Fruit fly (Drosophila melanogaster): ENCODE data around the gene Mpp6.
A peak's percentile ranks its signal among the peaks of the same experiment; 100 is the strongest.

The Mpp6 gene

dm6 chr2L:21156156-21157040, at the start of gene Mpp6, which contains the start of gene E2f2 (continued):
- peak; percentile 49; the same call in 1 of the 3 replicates for TF ChIP-seq CG11560 (tag; IDR thresholded peaks at IDR 0.05)
- TF ChIP-seq CG6689 (GFP tag; IDR thresholded peaks at IDR 0.05) = 0 out of 2 replicates have a peak, but pooled peaks have one; percentile 20
- peak; percentile 8 for TF ChIP-seq Hmr (GFP tag; optimal IDR thresholded peaks at IDR 0.05)
- peak; percentile 23 for TF ChIP-seq CG1602 (GFP tag; optimal IDR thresholded peaks at IDR 0.05)
- TF ChIP-seq CG33213 (GFP tag; optimal IDR thresholded peaks at IDR 0.05) = no peak
- no peak for TF ChIP-seq CG2875 (GFP tag; optimal IDR thresholded peaks at IDR 0.05)
- peak; percentile 23 for TF ChIP-seq Mad (GFP tag; optimal IDR thresholded peaks at IDR 0.05)
- TF ChIP-seq CG2116 (GFP tag; optimal IDR thresholded peaks at IDR 0.05) = peak; percentile 62
- TF ChIP-seq Atf6 (GFP tag; IDR thresholded peaks at IDR 0.05) = 0 out of 2 replicates have a peak, but pooled peaks have one; percentile 23
- no peak for TF ChIP-seq dati (GFP tag; IDR thresholded peaks at IDR 0.05)
- no peak for TF ChIP-seq da (GFP tag; optimal IDR thresholded peaks at IDR 0.05)
- TF ChIP-seq mam (GFP tag; optimal IDR thresholded peaks at IDR 0.05) = peak; percentile 58
- TF ChIP-seq insv (GFP tag; optimal IDR thresholded peaks at IDR 0.05) = no peak
- TF ChIP-seq crp (GFP tag; optimal IDR thresholded peaks at IDR 0.05) = peak in 1 of 2 experiments; percentile 24
- TF ChIP-seq HLH4C (GFP tag; IDR thresholded peaks at IDR 0.05; ENCODE audit: partially characterized antibody) = peak; percentile 77
- peak; percentile 78 for TF ChIP-seq inv (GFP tag; IDR thresholded peaks at IDR 0.05; ENCODE audit: partially characterized antibody)
- no peak for TF ChIP-seq nerfin-1 (tag; optimal IDR thresholded peaks at IDR 0.05)
- peak; percentile 41 for TF ChIP-seq pho (GFP tag; optimal IDR thresholded peaks at IDR 0.05)
- TF ChIP-seq Bgb (GFP tag; IDR thresholded peaks at IDR 0.05; ENCODE audit: partially characterized antibody) = peak; percentile 89
- TF ChIP-seq Xbp1 (GFP tag; optimal IDR thresholded peaks at IDR 0.05) = peak; percentile 22
- TF ChIP-seq bab2 (GFP tag; optimal IDR thresholded peaks at IDR 0.05) = peak; percentile 18
- TF ChIP-seq CG8359 (GFP tag; optimal IDR thresholded peaks at IDR 0.05; ENCODE audit: borderline replicate concordance) = no peak
- TF ChIP-seq zen (tag; optimal IDR thresholded peaks at IDR 0.05) = no peak
- no peak for TF ChIP-seq CG8478 (optimal IDR thresholded peaks at IDR 0.05)
- TF ChIP-seq CG34224 (GFP tag; IDR thresholded peaks at IDR 0.05; ENCODE audit: partially characterized antibody) = peak; percentile 68
- TF ChIP-seq mirr (GFP tag; optimal IDR thresholded peaks at IDR 0.05) = no peak
- peak; percentile 24 for TF ChIP-seq Hsf (GFP tag; optimal IDR thresholded peaks at IDR 0.05)
- TF ChIP-seq MTF-1 (GFP tag; optimal IDR thresholded peaks at IDR 0.05; ENCODE audit: borderline replicate concordance) = no peak
- peak; percentile 60 for TF ChIP-seq CG1603 (tag; optimal IDR thresholded peaks at IDR 0.05)
- TF ChIP-seq ewg (GFP tag; optimal IDR thresholded peaks at IDR 0.05) = peak; percentile 93
- TF ChIP-seq CG11085 (GFP tag; IDR thresholded peaks at IDR 0.05) = peak; percentile 84
- TF ChIP-seq org-1 (GFP tag; optimal IDR thresholded peaks at IDR 0.05) = no peak
- TF ChIP-seq bbx (GFP tag; IDR thresholded peaks at IDR 0.05; ENCODE audit: partially characterized antibody) = peak; percentile 93
- no peak for TF ChIP-seq CG1024 (GFP tag; IDR thresholded peaks at IDR 0.05)
- peak; percentile 31 for TF ChIP-seq tin (GFP tag; optimal IDR thresholded peaks at IDR 0.05)
- peak; percentile 16 for TF ChIP-seq Bteb2 (GFP tag; optimal IDR thresholded peaks at IDR 0.05)
- peak; percentile 87 for TF ChIP-seq hbn (GFP tag; IDR thresholded peaks at IDR 0.05; ENCODE audit: partially characterized antibody)
- peak; percentile 23 for TF ChIP-seq CG10209 (GFP tag; optimal IDR thresholded peaks at IDR 0.05)
- no peak for TF ChIP-seq CG4424 (GFP tag; optimal IDR thresholded peaks at IDR 0.05)
- TF ChIP-seq CG2202 (tag; optimal IDR thresholded peaks at IDR 0.05) = no peak
- peak; percentile 87 for TF ChIP-seq Dref (GFP tag; IDR thresholded peaks at IDR 0.05)
- peak; percentile 57 for TF ChIP-seq NfI (GFP tag; optimal IDR thresholded peaks at IDR 0.05)
- TF ChIP-seq klu (GFP tag; IDR thresholded peaks at IDR 0.05) = no peak
- no peak for TF ChIP-seq CG15073 (GFP tag; optimal IDR thresholded peaks at IDR 0.05)
- peak in 1 of 2 experiments; percentile 16 for TF ChIP-seq Pdp1 (GFP tag; optimal IDR thresholded peaks at IDR 0.05)
- peak; percentile 25 for TF ChIP-seq HLH54F (GFP tag; optimal IDR thresholded peaks at IDR 0.05)
- TF ChIP-seq BEAF-32 (GFP tag; optimal IDR thresholded peaks at IDR 0.05) = peak; percentile 86
